Fruit fly (Drosophila melanogaster) whole organism, pupa: ENCODE measurements around the gene CG10576.

Experiments used
- CG10348 ChIP-seq: fragments of 200-800 bp; sonication (Bioruptor generic); IDR thresholded peaks from 2 replicates; pipeline ENCODE4 v1.3.6; 2022; ENCODE audit warnings: missing biosample characterization, missing genetic modification characterization
- CG12605 ChIP-seq: fragments of 200-800 bp; sonication (Bioruptor generic); IDR thresholded peaks from 2 replicates; pipeline ENCODE4 v1.3.6; 2022; ENCODE audit warnings: missing biosample characterization, missing genetic modification characterization
- CG13204 ChIP-seq: fragments of 200-800 bp; sonication (Bioruptor generic); optimal IDR thresholded peaks from 2 replicates; lab custom pipeline; 2018; ENCODE audit warnings: missing biosample characterization, mild to moderate bottlenecking, missing genetic modification characterization, moderate library complexity
- CG14655 ChIP-seq: fragments of 200-800 bp; sonication (Bioruptor generic); optimal IDR thresholded peaks from 3 replicates; lab custom pipeline; 2017; ENCODE audit warnings: mild to moderate bottlenecking, missing biosample characterization, missing genetic modification reagents, missing genetic modification characterization
- CG15710 ChIP-seq: fragments of 200-800 bp; sonication (Bioruptor generic); optimal IDR thresholded peaks from 2 replicates; lab custom pipeline; 2018; ENCODE audit warnings: missing biosample characterization, mild to moderate bottlenecking, missing genetic modification characterization, moderate library complexity
- CG17806 ChIP-seq: fragments of 200-800 bp; sonication (Bioruptor generic); optimal IDR thresholded peaks from 2 replicates; lab custom pipeline; 2018; ENCODE audit warnings: missing biosample characterization, mild to moderate bottlenecking, missing genetic modification characterization, moderate library complexity
- CG32121 ChIP-seq: fragments of 200-800 bp; sonication (Bioruptor generic); IDR thresholded peaks from 2 replicates; pipeline ENCODE4 v1.3.6; 2022; ENCODE audit warnings: missing biosample characterization, missing genetic modification characterization
- CG34367 ChIP-seq: fragments of 200-800 bp; sonication (Bioruptor generic); optimal IDR thresholded peaks from 2 replicates; lab custom pipeline; 2018; ENCODE audit warnings: missing biosample characterization, mild to moderate bottlenecking, missing genetic modification characterization
- CG4496 ChIP-seq: fragments of 200-800 bp; sonication (Bioruptor generic); IDR thresholded peaks from 3 replicates; pipeline ENCODE4 v1.3.6; 2022; ENCODE audit warnings: missing biosample characterization, missing genetic modification characterization
- CG8159 ChIP-seq: fragments of 200-800 bp; sonication (Bioruptor generic); optimal IDR thresholded peaks from 3 replicates; lab custom pipeline; 2018; ENCODE audit warnings: missing biosample characterization, mild to moderate bottlenecking, missing genetic modification characterization, moderate library complexity
- CG8301 ChIP-seq: fragments of 200-800 bp; sonication (Bioruptor generic); optimal IDR thresholded peaks from 2 replicates; lab custom pipeline; 2018; ENCODE audit warnings: missing biosample characterization, mild to moderate bottlenecking, missing genetic modification characterization
- CG9948 ChIP-seq: fragments of 200-800 bp; sonication (Bioruptor generic); optimal IDR thresholded peaks from 2 replicates; lab custom pipeline; 2018; ENCODE audit warnings: missing biosample characterization, mild to moderate bottlenecking, missing genetic modification characterization, moderate library complexity
- D1 ChIP-seq: fragments of 200-800 bp; sonication (Bioruptor generic); optimal IDR thresholded peaks from 2 replicates; lab custom pipeline; 2018; ENCODE audit warnings: missing biosample characterization, mild to moderate bottlenecking, missing genetic modification characterization, moderate library complexity
- EcR ChIP-seq: fragments of 200-800 bp; sonication (Bioruptor generic); optimal IDR thresholded peaks from 3 replicates; lab custom pipeline; 2019; ENCODE audit warnings: missing biosample characterization, missing genetic modification characterization, mild to moderate bottlenecking, moderate library complexity, missing genetic modification reagents
- Ets98B ChIP-seq: fragments of 200-800 bp; sonication (Bioruptor generic); IDR thresholded peaks from 2 replicates; pipeline ENCODE4 v1.3.6; 2022; ENCODE audit warnings: missing biosample characterization, missing genetic modification characterization
- Pif1A ChIP-seq: fragments of 200-800 bp; sonication (Bioruptor generic); optimal IDR thresholded peaks from 3 replicates; lab custom pipeline; 2016; ENCODE audit warnings: missing biosample characterization, missing genetic modification characterization
- Pif1B ChIP-seq: fragments of 200-800 bp; sonication (Bioruptor generic); optimal IDR thresholded peaks from 3 replicates; lab custom pipeline; 2016; ENCODE audit warnings: missing biosample characterization, missing genetic modification characterization
- Snoo ChIP-seq: fragments of 200-800 bp; sonication (Bioruptor generic); optimal IDR thresholded peaks from 3 replicates; lab custom pipeline; 2017; ENCODE audit warnings: missing biosample characterization, mild to moderate bottlenecking, missing genetic modification characterization, inconsistent platforms
- fd96Ca ChIP-seq: fragments of 200-800 bp; sonication (Bioruptor generic); IDR thresholded peaks from 3 replicates; pipeline ENCODE4 v1.3.6; 2022; ENCODE audit warnings: missing biosample characterization, missing genetic modification characterization
- gl ChIP-seq: fragments of 200-800 bp; sonication (Bioruptor generic); optimal IDR thresholded peaks from 2 replicates; lab custom pipeline; 2018; ENCODE audit warnings: missing biosample characterization, mild to moderate bottlenecking, missing genetic modification characterization
- rn ChIP-seq: fragments of 200-800 bp; sonication (Bioruptor generic); IDR thresholded peaks from 2 replicates; pipeline ENCODE4 v1.3.6; 2022; ENCODE audit warnings: missing biosample characterization, missing genetic modification characterization

CG10576 gene

dm6 chr3L:5774782-5775181 lies 9.3 kb upstream of the CG10576 start:
- TF ChIP-seq Snoo (tag; lab: Kevin White, UChicago) (no peak), D1 (tag; lab: Kevin White, UChicago) (no peak), EcR (peak; percentile 22), CG4496 (GFP tag; lab: Robert Waterston, UW) (0 out of 3 replicates have a peak, but pooled peaks have one; percentile 9), CG13204 (GFP tag; lab: Kevin White, UChicago) (no peak), CG17806 (tag; lab: Kevin White, UChicago) (no peak), CG8301 (tag; lab: Kevin White, UChicago) (no peak)

- no peak for TF ChIP-seq D1 (tag; lab: Kevin White, UChicago)
- TF ChIP-seq CG8301 (tag; lab: Kevin White, UChicago), result peak; percentile 87
- TF ChIP-seq CG17806 (tag; lab: Kevin White, UChicago), result peak; percentile 84
- peak; percentile 78 for TF ChIP-seq Snoo (tag; lab: Kevin White, UChicago)
- TF ChIP-seq CG4496 (GFP tag; lab: Robert Waterston, UW), result peak; percentile 82
- peak; percentile 34; the same call in 1 of the 2 replicates for TF ChIP-seq CG12605
- TF ChIP-seq gl, result peak; percentile 28
- peak; percentile 24 for TF ChIP-seq CG13204 (GFP tag; lab: Kevin White, UChicago)
- TF ChIP-seq fd96Ca, result peak; percentile 58; the same call in 1 of the 3 replicates
- peak; percentile 77 for TF ChIP-seq CG34367 (tag; lab: Kevin White, UChicago)
- TF ChIP-seq EcR, result no peak
- TF ChIP-seq Pif1B (GFP tag; lab: Kevin White, UChicago), result no peak
- TF ChIP-seq CG8159, result peak; percentile 85
- no peak for TF ChIP-seq rn
- no peak for TF ChIP-seq Pif1A (GFP tag; lab: Kevin White, UChicago)
- TF ChIP-seq Ets98B (GFP tag; lab: Robert Waterston, UW), result peak; percentile 58
- no peak for TF ChIP-seq CG10348 (GFP tag; lab: Robert Waterston, UW)
- peak; percentile 80 for TF ChIP-seq CG15710
- TF ChIP-seq CG14655, result no peak
- peak; percentile 65 for TF ChIP-seq CG32121 (GFP tag; lab: Robert Waterston, UW)
- peak; percentile 79 for TF ChIP-seq CG9948 (tag; lab: Kevin White, UChicago)
These were observed 5.4 kb upstream of the CG10576 start for dm6 chr3L:5770817-5771425.

- TF ChIP-seq CG32121 (GFP tag; lab: Robert Waterston, UW) (peak; percentile 51), CG17806 (tag; lab: Kevin White, UChicago) (peak; percentile 59), CG34367 (tag; lab: Kevin White, UChicago) (peak; percentile 82), gl (peak; percentile 97), Pif1A (GFP tag; lab: Kevin White, UChicago) (no peak), EcR (peak; percentile 94), D1 (tag; lab: Kevin White, UChicago) (no peak), CG14655 (no peak), CG9948 (tag; lab: Kevin White, UChicago) (peak; percentile 66), CG15710 (peak; percentile 86), fd96Ca (peak; percentile 74), CG4496 (GFP tag; lab: Robert Waterston, UW) (peak; percentile 78), Ets98B (GFP tag; lab: Robert Waterston, UW) (peak; percentile 40), CG8159 (peak; percentile 82), Snoo (tag; lab: Kevin White, UChicago) (peak; percentile 56), CG8301 (tag; lab: Kevin White, UChicago) (peak; percentile 64), CG12605 (peak; percentile 76), CG10348 (GFP tag; lab: Robert Waterston, UW) (no peak), CG13204 (GFP tag; lab: Kevin White, UChicago) (peak; percentile 93), rn (peak; percentile 50; the same call in 1 of the 2 replicates), Pif1B (GFP tag; lab: Kevin White, UChicago) (peak; percentile 69)
These were observed 4.8 kb upstream of the CG10576 start for dm6 chr3L:5770113-5770798.

dm6 chr3L:5768532-5769497 lies 3.3 kb upstream of the CG10576 start, which contains the start of the genes Ppat-Dpck and scny:
Ppat-Dpck (minus strand) TSS chr3L:5768794.
scny (plus strand) TSS chr3L:5769002.
- TF ChIP-seq CG32121 (GFP tag; lab: Robert Waterston, UW) (no peak), CG15710 (no peak), Ets98B (GFP tag; lab: Robert Waterston, UW) (no peak), CG12605 (peak; percentile 57; the same call in 1 of the 2 replicates), D1 (tag; lab: Kevin White, UChicago) (no peak), CG10348 (GFP tag; lab: Robert Waterston, UW) (no peak), CG13204 (GFP tag; lab: Kevin White, UChicago) (no peak), CG4496 (GFP tag; lab: Robert Waterston, UW) (no peak), Snoo (tag; lab: Kevin White, UChicago) (no peak), CG34367 (tag; lab: Kevin White, UChicago) (no peak), Pif1B (GFP tag; lab: Kevin White, UChicago) (no peak), EcR (peak; percentile 82), CG8159 (no peak), CG8301 (tag; lab: Kevin White, UChicago) (no peak), CG9948 (tag; lab: Kevin White, UChicago) (no peak), CG14655 (no peak), Pif1A (GFP tag; lab: Kevin White, UChicago) (no peak), rn (no peak), CG17806 (tag; lab: Kevin White, UChicago) (no peak), gl (peak; percentile 17)
